Fruit fly (Drosophila melanogaster): ENCODE data around the gene CG32590.

dm6 chrX:14802611-14803110 lies 36.2 kb downstream of the CG32590 start:
- no peak for TF ChIP-seq Sin3A (optimal IDR thresholded peaks at IDR 0.05)
- TF ChIP-seq Myc (optimal IDR thresholded peaks at IDR 0.05) = no peak
- TF ChIP-seq h (optimal IDR thresholded peaks at IDR 0.05) = no peak
- TF ChIP-seq psq (optimal IDR thresholded peaks at IDR 0.05) = no peak

Data from Kc167 (cell line).